Worm (Caenorhabditis elegans): ENCODE data around the gene Y62H9A.3.

ce11 chrX:11920723-11921283, 41.0 kb upstream of the Y62H9A.3 start, which contains the start of gene Y62H9A.14:
- TF ChIP-seq nhr-10 (tag; optimal IDR thresholded peaks at IDR 0.05) = no peak
- TF ChIP-seq unc-39 (tag; optimal IDR thresholded peaks at IDR 0.05) = no peak
- no peak for TF ChIP-seq mdl-1 (tag; optimal IDR thresholded peaks at IDR 0.05)
- TF ChIP-seq egl-27 (tag; optimal IDR thresholded peaks at IDR 0.05) = no peak
- TF ChIP-seq nhr-102 (tag; optimal IDR thresholded peaks at IDR 0.05) = no peak
- no peak for TF ChIP-seq R02D3.7 (tag; optimal IDR thresholded peaks at IDR 0.05)
- no peak for TF ChIP-seq egl-43 (GFP tag; IDR thresholded peaks at IDR 0.05)
- no peak for TF ChIP-seq nhr-28 (tag; optimal IDR thresholded peaks at IDR 0.05)
- TF ChIP-seq nhr-11 (tag; optimal IDR thresholded peaks at IDR 0.05) = no peak
- TF ChIP-seq snpc-4 (tag; optimal IDR thresholded peaks at IDR 0.05) = no peak
